Worm (Caenorhabditis elegans): ENCODE results near the gene nhr-7.

- TF ChIP-seq dao-5 (tag; optimal IDR thresholded peaks at IDR 0.05), result no peak
- TF ChIP-seq W03F9.2 (tag; optimal IDR thresholded peaks at IDR 0.05), result no peak
Observed at ce11 chrIV:11286112-11286511, 14.9 kb upstream of the nhr-7 start.
